Worm (Caenorhabditis elegans): ENCODE data around the gene F14H8.4.

Gene F14H8.4

DNA sequence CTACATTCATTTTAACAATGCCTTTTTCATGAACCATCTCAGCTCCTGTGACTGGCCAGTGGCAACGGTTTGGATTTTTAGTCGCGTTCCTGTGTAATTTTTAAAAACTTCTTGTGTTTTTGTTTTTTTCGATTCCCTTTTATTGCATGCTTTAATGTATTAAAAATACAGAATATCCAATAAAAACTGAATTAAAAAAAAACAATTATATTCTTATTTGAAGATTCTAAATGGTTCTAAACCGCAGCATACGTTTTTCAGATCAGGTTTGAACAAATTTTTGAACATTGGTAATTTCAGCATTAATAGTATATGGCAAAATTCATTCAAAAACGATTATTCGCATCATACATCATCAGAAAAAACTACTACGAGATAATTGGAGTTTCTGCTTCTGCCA is 44.7 kb downstream of the F14H8.4 start, which contains the start of gene dnj-3:
dnj-3 (plus strand) TSS at position 301 of the 400 bp plus-strand sequence.
- TF ChIP-seq R02D3.7 (tag; optimal IDR thresholded peaks at IDR 0.05) (no peak), unc-39 (tag; optimal IDR thresholded peaks at IDR 0.05) (no peak), lin-39 (tag; optimal IDR thresholded peaks at IDR 0.05) (no peak), pqm-1 (tag; optimal IDR thresholded peaks at IDR 0.05) (no peak), ceh-82 (tag; optimal IDR thresholded peaks at IDR 0.05) (no peak), sea-2 (GFP tag; optimal IDR thresholded peaks at IDR 0.05) (no peak), elt-1 (tag; optimal IDR thresholded peaks at IDR 0.05) (no peak), zag-1 (tag; optimal IDR thresholded peaks at IDR 0.05) (no peak), tbx-2 (tag; optimal IDR thresholded peaks at IDR 0.05) (no peak), nhr-11 (tag; optimal IDR thresholded peaks at IDR 0.05) (no peak), skn-1 (tag; optimal IDR thresholded peaks at IDR 0.05) (no peak), lin-15B (tag; optimal IDR thresholded peaks at IDR 0.05) (no peak), nhr-77 (tag; optimal IDR thresholded peaks at IDR 0.05) (no peak), nhr-76 (tag; optimal IDR thresholded peaks at IDR 0.05) (no peak), nhr-43 (tag; optimal IDR thresholded peaks at IDR 0.05; ENCODE audit: poor library complexity, severe bottlenecking) (no peak), jun-1 (tag; optimal IDR thresholded peaks at IDR 0.05) (no peak), hmg-11 (tag; optimal IDR thresholded peaks at IDR 0.05) (no peak)

DNA sequence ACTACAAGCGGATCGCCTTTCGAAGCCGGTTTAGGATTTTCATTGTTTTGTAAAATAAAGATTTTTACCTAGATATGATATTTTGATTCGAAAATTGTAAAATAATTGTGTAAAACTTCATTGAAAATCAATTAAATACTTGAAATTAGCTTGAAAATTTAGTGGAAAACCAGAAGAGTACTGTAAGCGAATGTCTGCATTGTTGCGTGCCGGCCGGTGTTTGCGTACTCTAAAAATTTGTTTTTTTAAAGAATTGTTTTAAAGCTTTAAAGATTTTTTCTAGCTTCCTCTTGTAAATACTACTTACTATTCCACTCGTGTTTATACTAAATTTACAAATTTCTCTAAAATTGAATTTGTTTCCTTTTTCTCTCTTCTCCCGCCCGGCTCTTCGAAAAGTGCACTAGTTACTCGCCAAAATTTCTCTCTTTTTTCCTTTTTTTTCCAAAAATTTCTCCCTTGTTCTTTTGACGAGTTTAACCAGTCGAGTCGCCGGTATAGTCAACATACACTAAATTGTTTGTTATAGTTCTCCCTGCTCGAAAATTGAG is 45.9 kb downstream of the F14H8.4 start:
- TF ChIP-seq pqm-1 (tag; optimal IDR thresholded peaks at IDR 0.05) (no peak), nhr-77 (tag; optimal IDR thresholded peaks at IDR 0.05) (no peak), nfya-1 (tag; optimal IDR thresholded peaks at IDR 0.05; ENCODE audit: insufficient read depth) (no peak), ZK546.5 (tag; optimal IDR thresholded peaks at IDR 0.05) (no peak), fkh-10 (GFP tag; optimal IDR thresholded peaks at IDR 0.05) (peak; percentile 52), ceh-28 (tag; optimal IDR thresholded peaks at IDR 0.05) (no peak), pha-4 (tag; optimal IDR thresholded peaks at IDR 0.05) (no peak)

ce11 chrV:15071015-15071810 is 47.6 kb downstream of the F14H8.4 start, which contains the start of gene unc-76:
Gene unc-76 (plus strand): TSS chrV:15071760.
- peak; percentile 42 for TF ChIP-seq nhr-43 (tag; optimal IDR thresholded peaks at IDR 0.05; ENCODE audit: poor library complexity, severe bottlenecking)
- no peak for TF ChIP-seq ZK546.5 (tag; optimal IDR thresholded peaks at IDR 0.05)
- peak; percentile 59 for TF ChIP-seq ceh-28 (tag; optimal IDR thresholded peaks at IDR 0.05)
- peak; percentile 73 for TF ChIP-seq zag-1 (tag; optimal IDR thresholded peaks at IDR 0.05)
- no peak for TF ChIP-seq elt-1 (tag; optimal IDR thresholded peaks at IDR 0.05)
- TF ChIP-seq lin-39 (tag; optimal IDR thresholded peaks at IDR 0.05): peak; percentile 96
- TF ChIP-seq fkh-2 (tag; optimal IDR thresholded peaks at IDR 0.05): no peak
- peak; percentile 58 for TF ChIP-seq R02D3.7 (tag; optimal IDR thresholded peaks at IDR 0.05)
- TF ChIP-seq elt-2 (tag; optimal IDR thresholded peaks at IDR 0.05): peak; percentile 0
- TF ChIP-seq aly-2 (tag; optimal IDR thresholded peaks at IDR 0.05): no peak
- no peak for TF ChIP-seq nhr-76 (tag; optimal IDR thresholded peaks at IDR 0.05)
- TF ChIP-seq pqm-1 (tag; optimal IDR thresholded peaks at IDR 0.05): no peak
- peak; percentile 61 for TF ChIP-seq snpc-4 (tag; optimal IDR thresholded peaks at IDR 0.05)
- peak; percentile 62 for TF ChIP-seq egl-5 (tag; optimal IDR thresholded peaks at IDR 0.05)
- no peak for TF ChIP-seq elt-3 (tag; optimal IDR thresholded peaks at IDR 0.05)
- TF ChIP-seq nhr-25 (tag; optimal IDR thresholded peaks at IDR 0.05): no peak
- TF ChIP-seq pha-4 (tag; optimal IDR thresholded peaks at IDR 0.05): peak; percentile 89
- no peak for TF ChIP-seq ceh-16 (tag; optimal IDR thresholded peaks at IDR 0.05)
- no peak for TF ChIP-seq eor-1 (tag; optimal IDR thresholded peaks at IDR 0.05)
- TF ChIP-seq unc-62 (GFP tag; optimal IDR thresholded peaks at IDR 0.05): peak; percentile 81
- peak; percentile 74 for TF ChIP-seq tbx-2 (tag; optimal IDR thresholded peaks at IDR 0.05)
- TF ChIP-seq ceh-82 (tag; optimal IDR thresholded peaks at IDR 0.05): no peak
- TF ChIP-seq hmg-11 (tag; optimal IDR thresholded peaks at IDR 0.05): peak; percentile 89
- peak; percentile 8 for TF ChIP-seq ama-1 (optimal IDR thresholded peaks at IDR 0.05)
- no peak for TF ChIP-seq nhr-12 (tag; optimal IDR thresholded peaks at IDR 0.05)
- peak; percentile 54 for TF ChIP-seq lsy-12 (tag; optimal IDR thresholded peaks at IDR 0.05)
- no peak for TF ChIP-seq mml-1 (tag; optimal IDR thresholded peaks at IDR 0.05)
- peak; percentile 54 for TF ChIP-seq fkh-10 (GFP tag; optimal IDR thresholded peaks at IDR 0.05)
- no peak for TF ChIP-seq unc-39 (tag; optimal IDR thresholded peaks at IDR 0.05)
- no peak for TF ChIP-seq nhr-28 (tag; optimal IDR thresholded peaks at IDR 0.05)
- no peak for TF ChIP-seq nhr-237 (tag; optimal IDR thresholded peaks at IDR 0.05)
- TF ChIP-seq nhr-67 (tag; optimal IDR thresholded peaks at IDR 0.05): no peak
- peak; percentile 56 for TF ChIP-seq nhr-11 (tag; optimal IDR thresholded peaks at IDR 0.05)
- peak; percentile 5 for TF ChIP-seq nhr-23 (tag; optimal IDR thresholded peaks at IDR 0.05)
- TF ChIP-seq fos-1 (tag; optimal IDR thresholded peaks at IDR 0.05): no peak
- TF ChIP-seq ztf-4 (tag; optimal IDR thresholded peaks at IDR 0.05): no peak
- peak; percentile 2 for TF ChIP-seq sea-2 (GFP tag; optimal IDR thresholded peaks at IDR 0.05)
- TF ChIP-seq jun-1 (tag; optimal IDR thresholded peaks at IDR 0.05): no peak
- TF ChIP-seq lin-15B (tag; optimal IDR thresholded peaks at IDR 0.05): peak; percentile 62
- no peak for TF ChIP-seq skn-1 (tag; optimal IDR thresholded peaks at IDR 0.05)
- peak; percentile 81 for TF ChIP-seq nfya-1 (tag; optimal IDR thresholded peaks at IDR 0.05; ENCODE audit: insufficient read depth)
- TF ChIP-seq nhr-77 (tag; optimal IDR thresholded peaks at IDR 0.05): no peak
- TF ChIP-seq ztf-11 (tag; optimal IDR thresholded peaks at IDR 0.05): no peak
- TF ChIP-seq egl-27 (tag; optimal IDR thresholded peaks at IDR 0.05): peak; percentile 68

All from whole organism, L3 larva.